Fruit fly (Drosophila melanogaster): Measurements from ENCODE around the gene CG31668.
A peak's percentile ranks its signal among the peaks of the same experiment; 100 is the strongest.

The CG31668 gene

DNA sequence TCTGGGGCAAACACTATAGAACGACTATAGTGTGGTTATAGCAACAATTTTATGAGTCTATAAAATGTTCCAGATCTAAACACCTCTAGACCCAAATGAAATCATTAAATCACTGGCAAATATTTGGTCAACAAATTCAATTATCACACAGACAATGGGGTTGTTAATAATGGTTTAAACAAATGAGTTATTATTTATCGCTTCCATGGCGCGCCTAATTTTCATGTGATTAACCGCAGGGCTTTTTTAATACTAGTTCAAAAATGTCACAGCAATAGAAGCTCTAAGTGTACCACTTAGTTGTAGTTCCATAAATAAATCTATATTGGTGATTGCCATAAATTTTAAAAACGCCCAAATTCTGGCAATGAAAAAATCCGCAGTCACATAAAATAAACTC, 3.0 kb upstream of the CG31668 start, which contains the start of gene CG33124:
TSS of gene CG33124 (minus strand) at position 101 of the 400 bp plus-strand sequence.
- TF ChIP-seq usp (GFP tag; optimal IDR thresholded peaks at IDR 0.05) (no peak), Dll (optimal IDR thresholded peaks at IDR 0.05) (no peak), CG8478 (optimal IDR thresholded peaks at IDR 0.05) (no peak), pan (optimal IDR thresholded peaks at IDR 0.05) (no peak), psq (optimal IDR thresholded peaks at IDR 0.05) (no peak), EcR (GFP tag; optimal IDR thresholded peaks at IDR 0.05) (no peak)

DNA sequence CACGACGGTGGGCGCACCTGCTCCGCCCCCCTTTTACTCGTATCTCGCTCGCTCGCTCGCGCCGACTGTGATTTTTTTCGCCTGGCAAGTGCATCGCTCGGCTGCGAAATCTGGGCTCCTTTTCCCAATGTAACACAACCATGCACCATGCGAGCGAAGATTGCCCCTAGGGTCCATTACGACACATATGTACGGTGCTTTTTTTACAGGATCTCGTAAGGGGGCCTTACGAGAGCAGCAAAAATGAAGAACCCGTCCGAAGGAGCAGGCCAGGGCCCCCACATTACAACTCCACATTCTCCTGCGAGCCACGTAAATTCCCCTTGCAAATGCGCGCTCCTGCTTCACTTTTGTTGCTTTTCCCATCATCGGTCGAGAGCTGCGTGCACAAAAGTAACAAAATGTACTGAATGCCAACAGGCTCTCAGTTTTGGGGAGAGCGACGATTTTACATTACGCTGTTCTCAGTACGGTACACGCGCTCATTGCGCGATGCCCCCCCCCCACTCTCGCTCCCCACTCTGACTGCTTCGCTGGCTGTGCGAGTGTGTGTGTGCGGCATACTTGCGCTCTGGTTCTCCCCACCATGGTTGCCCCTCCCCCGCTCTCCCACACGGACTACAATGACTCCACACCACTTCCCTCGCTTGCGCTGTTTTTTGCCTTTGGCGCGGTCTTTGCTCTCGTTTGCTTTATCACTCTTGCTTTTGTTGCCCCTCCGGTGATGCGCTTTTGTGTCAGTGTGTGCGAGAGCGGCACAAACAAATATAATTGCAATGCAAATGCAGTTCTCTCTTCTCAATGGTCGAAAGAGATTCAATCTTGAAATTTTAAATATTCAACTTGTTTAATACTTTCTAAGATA, 2.9 kb downstream of the CG31668 start:
- no peak for TF ChIP-seq usp (GFP tag; optimal IDR thresholded peaks at IDR 0.05)
- TF ChIP-seq EcR (GFP tag; optimal IDR thresholded peaks at IDR 0.05) = peak; percentile 98 to 99
- no peak for TF ChIP-seq psq (optimal IDR thresholded peaks at IDR 0.05)

DNA sequence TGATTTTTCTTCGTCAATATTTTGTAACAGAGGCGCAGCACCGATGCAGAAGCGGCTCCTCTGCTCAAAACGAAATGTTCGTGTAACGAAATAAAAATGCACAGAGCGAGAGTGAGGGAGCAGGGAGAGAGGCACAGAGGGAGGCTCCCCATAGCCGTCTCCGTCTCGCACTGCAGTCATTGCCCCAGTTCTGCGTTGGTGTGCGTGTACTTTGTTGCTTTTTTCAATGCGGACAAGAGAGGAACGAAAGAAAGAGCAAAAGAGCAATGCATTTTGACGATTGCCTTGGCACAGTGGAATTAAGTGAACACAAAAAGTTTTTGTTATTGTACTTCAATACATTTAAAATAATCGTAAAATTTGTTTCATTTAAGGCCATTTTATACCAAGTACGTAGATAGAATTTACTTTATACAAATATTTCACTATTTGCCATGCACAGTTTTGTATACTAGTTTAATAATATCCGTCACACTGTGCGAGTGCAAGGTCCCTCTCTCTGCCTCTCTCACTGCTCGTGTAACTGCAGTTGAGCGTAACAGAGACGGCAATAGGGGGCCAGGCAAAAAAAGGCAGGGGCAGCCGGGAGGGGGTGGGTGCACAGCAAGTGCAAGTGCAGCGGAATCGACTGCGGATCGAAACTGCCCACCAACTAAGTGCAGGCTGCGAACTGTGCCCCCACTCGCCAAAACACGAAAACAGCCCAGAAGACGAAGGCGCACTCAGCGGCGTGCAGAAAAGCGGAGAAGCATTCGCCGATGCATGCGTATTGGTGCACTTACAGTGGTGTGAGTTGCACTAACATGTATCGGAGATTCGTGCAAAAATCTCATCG, 3.7 kb downstream of the CG31668 start:
- TF ChIP-seq EcR (GFP tag; optimal IDR thresholded peaks at IDR 0.05) = peak; percentile 98
- TF ChIP-seq Dll (optimal IDR thresholded peaks at IDR 0.05) = peak; percentile 29
- no peak for TF ChIP-seq psq (optimal IDR thresholded peaks at IDR 0.05)
- TF ChIP-seq pan (optimal IDR thresholded peaks at IDR 0.05) = no peak
- TF ChIP-seq CG8478 (optimal IDR thresholded peaks at IDR 0.05) = no peak
- no peak for TF ChIP-seq usp (GFP tag; optimal IDR thresholded peaks at IDR 0.05)

DNA sequence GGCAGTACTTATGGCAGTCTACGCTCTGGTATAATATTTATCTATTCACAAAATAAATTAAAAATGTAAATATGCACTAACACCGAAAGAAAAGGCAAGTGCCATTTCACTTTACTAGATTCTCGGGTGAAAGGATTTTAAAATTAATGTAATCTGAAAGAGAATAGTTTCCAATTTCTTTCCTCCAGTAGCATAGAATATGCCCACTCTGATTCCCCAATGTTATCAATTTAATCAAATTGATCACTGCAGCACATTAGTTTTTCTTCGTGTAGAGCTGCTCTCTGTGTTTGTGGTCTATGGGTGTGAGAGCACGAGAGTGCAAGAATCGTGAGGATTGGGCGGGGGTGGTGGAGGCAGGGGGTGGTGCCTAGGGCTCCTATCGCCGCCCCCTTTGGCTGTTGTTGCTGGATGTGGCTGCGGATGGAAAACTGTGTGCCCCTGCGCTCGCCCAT, 4.8 kb downstream of the CG31668 start:
- TF ChIP-seq psq (optimal IDR thresholded peaks at IDR 0.05) = no peak
- peak in 1 of 2 experiments; percentile 82 for TF ChIP-seq EcR (GFP tag; optimal IDR thresholded peaks at IDR 0.05)
- no peak for TF ChIP-seq Dll (optimal IDR thresholded peaks at IDR 0.05)
- TF ChIP-seq pan (optimal IDR thresholded peaks at IDR 0.05) = no peak
- no peak for TF ChIP-seq usp (GFP tag; optimal IDR thresholded peaks at IDR 0.05)
- TF ChIP-seq CG8478 (optimal IDR thresholded peaks at IDR 0.05) = no peak

DNA sequence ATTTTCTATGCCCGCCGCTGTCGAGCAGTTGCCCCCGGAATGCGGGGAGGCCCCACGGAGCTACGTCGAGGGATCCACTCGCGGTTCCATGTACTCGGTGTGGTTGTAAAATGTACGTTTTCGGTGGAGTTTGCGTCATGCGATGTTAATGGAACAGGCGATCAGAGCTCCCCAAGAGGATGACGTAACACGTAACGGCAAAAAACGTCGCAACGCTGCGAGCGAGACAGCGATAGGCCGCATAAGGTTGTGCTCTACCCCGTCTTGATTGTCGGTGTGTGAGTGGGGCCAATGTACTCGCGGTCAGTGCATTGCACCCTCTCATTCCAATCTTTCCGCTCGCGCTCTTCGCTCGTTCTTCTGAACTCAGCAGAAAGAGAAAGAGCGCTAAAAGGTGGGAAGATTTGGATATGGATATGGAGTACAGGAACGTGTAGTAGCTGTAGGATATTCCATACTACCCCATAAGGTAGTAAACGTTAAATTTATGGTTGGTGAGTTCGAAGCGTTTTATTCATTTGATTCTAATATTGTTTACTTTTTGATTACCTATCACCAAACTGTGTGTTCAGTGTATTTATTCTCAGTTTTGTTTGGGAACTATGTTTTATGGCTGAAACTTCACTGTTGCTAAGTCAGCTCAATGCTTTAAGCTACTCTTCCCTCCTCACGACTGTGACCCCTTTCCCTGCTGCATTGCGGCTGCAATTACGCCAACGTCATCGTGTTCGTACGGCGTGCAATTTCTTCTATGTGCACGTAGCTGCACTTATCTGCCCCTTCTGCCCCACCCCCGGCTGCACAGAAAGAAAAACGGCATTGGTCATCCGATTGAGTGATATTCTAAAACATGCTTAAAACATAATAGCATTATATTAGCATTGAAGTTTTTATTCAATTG, 5.6 kb downstream of the CG31668 start:
- TF ChIP-seq EcR (GFP tag; optimal IDR thresholded peaks at IDR 0.05) = peak; percentile 100
- TF ChIP-seq CG8478 (optimal IDR thresholded peaks at IDR 0.05) = no peak
- no peak for TF ChIP-seq usp (GFP tag; optimal IDR thresholded peaks at IDR 0.05)

DNA sequence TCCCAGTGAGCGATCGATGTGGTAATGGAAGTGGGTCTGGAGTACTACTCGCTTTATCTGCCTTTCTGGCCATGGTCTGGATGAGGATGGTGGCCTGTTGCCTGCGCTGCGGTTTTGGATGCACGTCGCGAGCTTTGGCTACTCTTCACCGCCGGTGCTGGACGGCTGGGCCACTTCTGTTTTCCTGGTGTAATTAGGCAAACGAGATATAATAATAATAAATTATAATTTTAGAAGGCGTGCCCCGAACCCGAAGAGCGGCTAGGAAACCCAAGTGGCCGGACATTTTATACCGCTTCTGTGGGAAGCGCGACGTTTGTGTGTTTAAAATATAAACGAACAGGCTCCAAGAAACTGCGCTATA, 6.6 kb downstream of the CG31668 start:
- TF ChIP-seq CG8478 (optimal IDR thresholded peaks at IDR 0.05) = no peak
- TF ChIP-seq Dll (optimal IDR thresholded peaks at IDR 0.05) = no peak
- TF ChIP-seq psq (optimal IDR thresholded peaks at IDR 0.05) = no peak
- no peak for TF ChIP-seq EcR (GFP tag; optimal IDR thresholded peaks at IDR 0.05)
- no peak for TF ChIP-seq pan (optimal IDR thresholded peaks at IDR 0.05)
- TF ChIP-seq usp (GFP tag; optimal IDR thresholded peaks at IDR 0.05) = no peak

DNA sequence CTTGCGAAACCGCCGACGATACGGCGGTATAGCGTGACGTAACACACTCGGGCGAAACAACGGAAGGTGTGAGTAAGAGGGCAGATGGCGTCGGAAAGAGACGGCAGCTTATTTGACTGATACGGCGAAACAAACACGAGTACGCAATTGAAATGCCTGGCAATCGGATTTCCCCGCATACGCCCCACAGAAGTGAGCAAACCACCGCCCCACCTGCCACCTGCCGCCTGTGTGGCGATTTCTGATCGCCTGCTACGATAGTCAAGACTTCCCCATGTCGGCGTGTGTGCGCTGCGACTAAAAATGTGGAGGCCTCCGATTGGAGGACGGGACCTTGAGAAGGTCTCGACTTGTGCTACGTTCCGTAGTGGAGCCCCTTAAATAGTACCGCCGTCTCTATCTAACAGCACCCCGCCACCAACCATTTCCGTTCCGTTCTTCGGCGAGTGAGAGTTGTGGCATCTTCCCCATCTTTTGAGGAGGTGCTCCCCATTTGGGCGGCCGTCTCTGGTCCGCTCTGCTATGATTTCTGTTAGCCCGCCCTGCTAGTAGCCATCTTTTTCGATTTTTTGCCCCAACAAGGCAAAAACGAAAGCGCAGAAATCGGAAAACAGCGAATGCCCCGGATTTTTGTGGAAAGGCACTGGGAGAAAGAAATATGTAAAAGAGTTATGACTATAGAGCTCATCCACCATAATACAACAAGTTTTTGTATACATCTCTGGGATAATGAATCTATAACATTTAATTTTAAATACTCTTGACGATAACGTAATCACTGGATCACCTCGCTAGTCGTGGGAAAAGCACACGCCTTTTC, 7.1 kb downstream of the CG31668 start:
- TF ChIP-seq Dll (optimal IDR thresholded peaks at IDR 0.05) = no peak
- no peak for TF ChIP-seq usp (GFP tag; optimal IDR thresholded peaks at IDR 0.05)
- TF ChIP-seq psq (optimal IDR thresholded peaks at IDR 0.05) = no peak
- peak; percentile 65 to 90 for TF ChIP-seq EcR (GFP tag; optimal IDR thresholded peaks at IDR 0.05)
- TF ChIP-seq pan (optimal IDR thresholded peaks at IDR 0.05) = no peak
- TF ChIP-seq CG8478 (optimal IDR thresholded peaks at IDR 0.05) = peak; percentile 21

DNA sequence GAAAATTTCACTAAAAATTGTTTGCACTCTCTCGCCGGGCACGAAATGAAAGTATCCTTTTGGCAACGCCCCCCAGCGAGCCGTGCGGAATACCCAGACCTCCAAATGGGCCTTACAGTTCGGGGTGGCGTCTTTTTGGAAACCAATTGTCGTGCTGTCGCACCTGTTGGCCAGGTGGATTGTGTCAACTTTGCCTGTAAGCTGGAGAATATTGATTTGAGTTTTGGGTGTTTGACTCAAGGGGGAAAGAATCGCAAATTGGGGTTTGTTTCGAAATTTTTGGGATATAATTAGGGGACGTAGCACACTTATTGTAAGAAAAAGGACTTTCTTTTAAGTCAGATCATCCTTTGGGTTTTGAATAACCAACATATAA, 7.9 kb downstream of the CG31668 start:
- TF ChIP-seq psq (optimal IDR thresholded peaks at IDR 0.05) (no peak), EcR (GFP tag; optimal IDR thresholded peaks at IDR 0.05) (no peak), Dll (optimal IDR thresholded peaks at IDR 0.05) (no peak), usp (GFP tag; optimal IDR thresholded peaks at IDR 0.05) (no peak), pan (optimal IDR thresholded peaks at IDR 0.05) (no peak), CG8478 (optimal IDR thresholded peaks at IDR 0.05) (no peak)

DNA sequence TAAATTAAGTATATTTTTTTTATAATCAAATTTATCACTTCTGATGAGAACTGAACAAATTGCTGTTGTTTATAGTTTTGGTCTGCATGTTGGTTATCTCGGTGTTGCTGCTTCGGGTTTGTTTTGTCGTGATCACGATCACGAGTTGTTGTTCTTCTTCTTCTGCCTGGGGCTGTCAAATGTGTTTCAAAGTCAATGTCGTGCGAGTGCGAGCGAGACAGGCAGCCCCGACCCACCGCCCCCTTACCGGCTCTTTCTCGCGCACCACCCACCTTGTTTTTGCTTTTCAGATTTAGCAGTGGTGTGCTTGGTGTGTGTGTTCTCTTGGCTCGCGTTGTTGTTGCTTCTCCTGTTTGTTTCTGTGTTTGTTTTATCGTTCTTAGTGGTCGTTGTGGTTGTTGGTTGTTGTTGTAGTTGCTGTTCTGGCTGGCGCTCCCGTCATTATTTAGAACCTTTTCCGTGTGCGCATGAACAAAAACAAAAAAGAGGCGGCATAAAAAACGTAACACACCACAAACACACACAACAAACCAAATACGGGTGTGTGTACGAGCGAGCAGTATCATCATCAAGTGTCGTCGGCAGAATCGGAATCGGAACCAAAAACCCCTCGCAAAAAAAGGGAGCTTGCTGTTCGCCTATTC, 8.4 kb downstream of the CG31668 start, which contains the start of gene COX7AL2:
TSS of gene COX7AL2 (minus strand) at position 438 of the 644 bp plus-strand sequence.
- TF ChIP-seq psq (optimal IDR thresholded peaks at IDR 0.05) (no peak), EcR (GFP tag; optimal IDR thresholded peaks at IDR 0.05) (peak in 1 of 2 experiments; percentile 89)

All from whole organism.